Worm (Caenorhabditis elegans): ENCODE measurements around the gene F53A9.3.

Gene F53A9.3

DNA sequence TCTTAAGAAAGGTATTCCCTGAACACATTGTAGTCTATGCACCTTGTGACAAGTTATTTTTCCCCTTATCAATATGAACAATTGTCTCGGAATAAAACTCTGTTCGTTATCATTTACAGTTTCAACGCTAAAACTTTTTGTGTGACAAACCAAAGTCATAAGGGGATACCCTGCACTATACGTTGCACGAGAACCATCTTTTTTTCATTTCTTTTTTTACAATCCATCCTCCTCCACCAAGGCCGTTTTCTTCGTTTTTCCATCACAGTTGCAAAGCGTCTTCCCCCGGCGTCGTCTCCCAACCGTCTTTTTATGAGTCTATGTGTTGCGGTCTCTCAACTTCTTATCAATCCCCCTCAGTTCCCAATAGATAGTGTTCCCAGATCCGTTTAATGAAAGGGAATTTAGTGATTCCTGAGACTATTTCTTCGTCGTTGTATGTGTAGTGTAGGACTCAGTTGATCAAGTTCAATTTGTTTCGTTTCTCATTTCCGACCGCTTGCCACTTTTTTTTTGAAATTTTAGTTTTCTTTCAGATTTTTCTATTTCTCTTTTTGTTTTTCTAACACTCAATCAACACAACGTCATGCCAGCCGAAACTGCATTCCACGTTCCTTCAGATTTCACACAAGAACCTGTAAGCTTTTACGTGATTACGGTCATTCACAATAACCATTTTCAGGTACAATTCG, 31.9 kb upstream of the F53A9.3 start (continued):
- TF ChIP-seq R02D3.7 (tag; optimal IDR thresholded peaks at IDR 0.05): no peak
- TF ChIP-seq ZK546.5 (tag; optimal IDR thresholded peaks at IDR 0.05): no peak
- no peak for TF ChIP-seq daf-19 (GFP tag; conservative IDR thresholded peaks at IDR 0.05)
- no peak for TF ChIP-seq snpc-1.2 (GFP tag; IDR thresholded peaks at IDR 0.05)
- TF ChIP-seq nhr-111 (GFP tag; optimal IDR thresholded peaks at IDR 0.05): no peak
- no peak for TF ChIP-seq dmd-8 (GFP tag; IDR thresholded peaks at IDR 0.05)
- no peak for TF ChIP-seq zip-2 (tag; optimal IDR thresholded peaks at IDR 0.05)
- no peak for TF ChIP-seq ceh-62 (tag; optimal IDR thresholded peaks at IDR 0.05)
- peak; percentile 23 for TF ChIP-seq mxl-3 (GFP tag; optimal IDR thresholded peaks at IDR 0.05)
- no peak for TF ChIP-seq hif-1 (tag; optimal IDR thresholded peaks at IDR 0.05)
- 0 out of 2 replicates have a peak, but pooled peaks have one; percentile 44 for TF ChIP-seq nhr-42 (GFP tag; IDR thresholded peaks at IDR 0.05)
- no peak for TF ChIP-seq lin-38 (GFP tag; IDR thresholded peaks at IDR 0.05)
- no peak for TF ChIP-seq lsy-2 (tag; optimal IDR thresholded peaks at IDR 0.05)
- no peak for TF ChIP-seq nhr-102 (tag; optimal IDR thresholded peaks at IDR 0.05)
- TF ChIP-seq madf-5 (GFP tag; IDR thresholded peaks at IDR 0.05): no peak
- no peak for TF ChIP-seq egl-43 (GFP tag; IDR thresholded peaks at IDR 0.05)
- TF ChIP-seq lir-3 (tag; optimal IDR thresholded peaks at IDR 0.05): no peak
- no peak for TF ChIP-seq zag-1 (tag; optimal IDR thresholded peaks at IDR 0.05)
- TF ChIP-seq ceh-44 (GFP tag; IDR thresholded peaks at IDR 0.05): no peak
- TF ChIP-seq snpc-4 (tag; optimal IDR thresholded peaks at IDR 0.05): no peak
- no peak for TF ChIP-seq aly-2 (tag; optimal IDR thresholded peaks at IDR 0.05)
- TF ChIP-seq nhr-11 (tag; optimal IDR thresholded peaks at IDR 0.05): no peak
- peak; percentile 86 for TF ChIP-seq nhr-48 (tag; optimal IDR thresholded peaks at IDR 0.05)
- no peak for TF ChIP-seq lin-39 (tag; optimal IDR thresholded peaks at IDR 0.05)
- TF ChIP-seq dpl-1 (GFP tag; optimal IDR thresholded peaks at IDR 0.05): no peak
- no peak for TF ChIP-seq zip-11 (GFP tag; IDR thresholded peaks at IDR 0.05)
- no peak for TF ChIP-seq F10B5.3 (tag; optimal IDR thresholded peaks at IDR 0.05)
- peak; percentile 25 for TF ChIP-seq nhr-25 (tag; optimal IDR thresholded peaks at IDR 0.05; ENCODE audit: borderline replicate concordance, insufficient read depth)
- TF ChIP-seq pqm-1 (tag; optimal IDR thresholded peaks at IDR 0.05): peak; percentile 63
- peak; percentile 93 for TF ChIP-seq hlh-30 (tag; optimal IDR thresholded peaks at IDR 0.05; ENCODE audit: insufficient read depth)
- no peak for TF ChIP-seq fos-1 (tag; optimal IDR thresholded peaks at IDR 0.05)
- peak; percentile 95 for TF ChIP-seq dmd-6 (GFP tag; IDR thresholded peaks at IDR 0.05)
- no peak for TF ChIP-seq dmd-9 (GFP tag; IDR thresholded peaks at IDR 0.05)
- TF ChIP-seq tra-1 (GFP tag; IDR thresholded peaks at IDR 0.05): peak; percentile 81
- no peak for TF ChIP-seq F37D6.2 (tag; optimal IDR thresholded peaks at IDR 0.05)
- TF ChIP-seq daf-16 (GFP tag; optimal IDR thresholded peaks at IDR 0.05): peak in 1 of 2 experiments; percentile 3
- peak; percentile 69 for TF ChIP-seq daf-16 (tag; optimal IDR thresholded peaks at IDR 0.05)
- TF ChIP-seq D1046.2 (GFP tag; IDR thresholded peaks at IDR 0.05): no peak
- peak; percentile 63 to 88 for TF ChIP-seq mdl-1 (tag; optimal IDR thresholded peaks at IDR 0.05)
- TF ChIP-seq attf-4 (tag; optimal IDR thresholded peaks at IDR 0.05): no peak
- TF ChIP-seq T20F7.1 (GFP tag; optimal IDR thresholded peaks at IDR 0.05): no peak
- TF ChIP-seq ztf-7 (tag; optimal IDR thresholded peaks at IDR 0.05): no peak
- no peak for TF ChIP-seq unc-130 (GFP tag; optimal IDR thresholded peaks at IDR 0.05)
- TF ChIP-seq sdz-12 (GFP tag; optimal IDR thresholded peaks at IDR 0.05): no peak
- peak; percentile 83 for TF ChIP-seq nhr-77 (tag; optimal IDR thresholded peaks at IDR 0.05)
- no peak for TF ChIP-seq spr-3 (GFP tag; optimal IDR thresholded peaks at IDR 0.05)
- peak; percentile 34 for TF ChIP-seq gei-8 (GFP tag; optimal IDR thresholded peaks at IDR 0.05)
- TF ChIP-seq F49E8.2 (tag; optimal IDR thresholded peaks at IDR 0.05; ENCODE audit: borderline replicate concordance): no peak
- TF ChIP-seq ces-1 (GFP tag; optimal IDR thresholded peaks at IDR 0.05): no peak
- no peak for TF ChIP-seq pha-4 (GFP tag; IDR thresholded peaks at IDR 0.05)
- no peak for TF ChIP-seq pha-4 (tag; optimal IDR thresholded peaks at IDR 0.05)
- TF ChIP-seq ztf-11 (tag; optimal IDR thresholded peaks at IDR 0.05): no peak

Data from whole organism, L4 larva.